Worm (Caenorhabditis elegans) whole organism, mixed stage, embryonic: Measurements from ENCODE around the gene fipr-19.

Experiments
- bed-3 ChIP-seq: fragments of 200-800 bp; sonication (Bioruptor generic); optimal IDR thresholded peaks from 3 replicates; lab custom pipeline; 2018; ENCODE audit warnings: mild to moderate bottlenecking, missing genetic modification characterization, moderate library complexity, missing compliant biosample characterization
- blmp-1 ChIP-seq: fragments of 150-350 bp; optimal IDR thresholded peaks from 2 replicates; lab custom pipeline; 2014; ENCODE audit warnings: missing biosample characterization, missing genetic modification characterization
- ceh-39 ChIP-seq: fragments of 150-350 bp; optimal IDR thresholded peaks from 2 replicates; lab custom pipeline; 2014; ENCODE audit warnings: missing biosample characterization, missing genetic modification characterization
- ceh-43 ChIP-seq: fragments of 200-800 bp; sonication (Bioruptor generic); optimal IDR thresholded peaks from 2 replicates; lab custom pipeline; 2018; ENCODE audit warnings: mild to moderate bottlenecking, missing genetic modification characterization, moderate library complexity, missing compliant biosample characterization
- elt-3 ChIP-seq: fragments of 150-350 bp; optimal IDR thresholded peaks from 2 replicates; lab custom pipeline; 2014; ENCODE audit warnings: missing biosample characterization, missing genetic modification characterization
- lsy-2 ChIP-seq: fragments of 150-350 bp; optimal IDR thresholded peaks from 2 replicates; lab custom pipeline; 2014; ENCODE audit warnings: missing biosample characterization, missing genetic modification characterization
- nhr-2 ChIP-seq: fragments of 150-350 bp; optimal IDR thresholded peaks from 2 replicates; lab custom pipeline; 2014; ENCODE audit warnings: missing biosample characterization, missing genetic modification characterization
- nhr-237 ChIP-seq: fragments of 150-350 bp; optimal IDR thresholded peaks from 2 replicates; lab custom pipeline; 2014; ENCODE audit warnings: missing biosample characterization, missing genetic modification characterization
- nhr-28 ChIP-seq: fragments of 150-350 bp; optimal IDR thresholded peaks from 2 replicates; lab custom pipeline; 2014; ENCODE audit warnings: missing biosample characterization, missing genetic modification characterization
- nhr-76 ChIP-seq: sonication (generic microtip); optimal IDR thresholded peaks from 2 replicates; lab custom pipeline; 2017; ENCODE audit warnings: missing biosample characterization, missing genetic modification characterization
- pha-4 ChIP-seq: fragments of 150-350 bp; optimal IDR thresholded peaks from 2 replicates; lab custom pipeline; 2018; ENCODE audit warnings: missing biosample characterization, missing genetic modification reagents, missing genetic modification characterization
- sptf-1 ChIP-seq: sonication (generic microtip); optimal IDR thresholded peaks from 2 replicates; lab custom pipeline; 2017; ENCODE audit warnings: mild to moderate bottlenecking, missing genetic modification characterization, moderate library complexity, missing compliant biosample characterization

- TF ChIP-seq ceh-39 (tag; lab: Kevin White, UChicago) (no peak), pha-4 (tag; lab: Kevin White, UChicago) (no peak), nhr-76 (tag; lab: Kevin White, UChicago) (no peak), bed-3 (GFP tag; lab: Kevin White, UChicago) (no peak), lsy-2 (tag; lab: Kevin White, UChicago) (no peak), sptf-1 (tag; lab: Kevin White, UChicago) (no peak), elt-3 (tag; lab: Kevin White, UChicago) (no peak), nhr-2 (tag; lab: Kevin White, UChicago) (no peak), ceh-43 (GFP tag; lab: Kevin White, UChicago) (no peak), nhr-28 (tag; lab: Kevin White, UChicago) (no peak), nhr-237 (tag; lab: Kevin White, UChicago) (no peak), blmp-1 (tag; lab: Kevin White, UChicago) (no peak)
These were observed 1.3 kb upstream of the fipr-19 start, which contains the start of gene mls-1 for ce11 chrIII:7460018-7460417.
